Worm (Caenorhabditis elegans) whole organism, early embryonic: Measurements from ENCODE around the gene K04C2.3.

Experiments
- F13C5.2 ChIP-seq: sonication (generic microtip); optimal IDR thresholded peaks from 2 replicates; lab custom pipeline; 2017; ENCODE audit warnings: mild to moderate bottlenecking, missing genetic modification characterization, inconsistent platforms, missing compliant biosample characterization
- ama-1 ChIP-seq: fragments of 150-350 bp; optimal IDR thresholded peaks from 2 replicates; lab custom pipeline; 2014
- flt-1 ChIP-seq: fragments of 200-800 bp; sonication (Bioruptor generic); IDR thresholded peaks from 2 replicates; pipeline ENCODE4 v1.3.6; 2022; ENCODE audit warnings: missing genetic modification characterization, missing compliant biosample characterization
- hmbx-1 ChIP-seq: sonication (generic microtip); optimal IDR thresholded peaks from 2 replicates; lab custom pipeline; 2016; ENCODE audit warnings: mild to moderate bottlenecking, missing genetic modification characterization, missing compliant biosample characterization
- tbx-11 ChIP-seq: fragments of 200-800 bp; sonication (Bioruptor generic); IDR thresholded peaks from 2 replicates; pipeline ENCODE4 v1.3.6; 2022; ENCODE audit warnings: missing genetic modification characterization, missing compliant biosample characterization

DNA sequence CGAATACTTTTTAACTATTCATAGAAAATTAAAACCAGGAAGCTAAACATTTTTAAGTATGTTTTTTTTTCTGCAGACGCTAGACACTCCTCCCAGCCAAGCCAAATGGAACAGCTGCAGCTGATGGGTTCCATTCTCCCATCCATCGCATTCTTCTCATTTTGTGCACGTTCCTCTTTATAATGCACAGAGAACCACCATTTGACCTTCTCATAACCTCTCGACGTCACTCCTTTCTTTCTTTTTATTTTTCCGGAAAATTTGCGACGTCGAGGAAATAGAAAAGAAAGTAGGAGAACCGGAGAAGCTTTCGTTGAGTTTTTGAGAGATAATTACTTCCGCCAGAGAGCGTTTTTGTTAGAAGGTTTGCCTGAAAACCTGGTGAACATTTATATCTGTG is 1.2 kb upstream of the K04C2.3 start:
- TF ChIP-seq ama-1 (lab: Kevin White, UChicago) = no peak
- no peak for TF ChIP-seq F13C5.2
- TF ChIP-seq flt-1 = no peak
- TF ChIP-seq hmbx-1 = no peak
- TF ChIP-seq tbx-11 (GFP tag; lab: Robert Waterston, UW) = no peak
